Fruit fly (Drosophila melanogaster) whole organism, embryonic: ENCODE measurements around the gene Nprl3.
A peak's percentile ranks its signal among the peaks of the same experiment; 100 is the strongest.

Source experiments
- Bgb ChIP-seq: fragments of 200-800 bp; sonication (Bioruptor generic); IDR thresholded peaks from 2 replicates; pipeline ENCODE4 v1.3.6; 2022; ENCODE audit warnings: missing biosample characterization, missing genetic modification characterization; ENCODE audit not compliant: partially characterized antibody
- CG11456 ChIP-seq: fragments of 200-800 bp; sonication (Bioruptor generic); IDR thresholded peaks from 3 replicates; pipeline ENCODE4 v1.3.6; 2022; ENCODE audit warnings: missing biosample characterization, missing genetic modification characterization
- CG11695 ChIP-seq: fragments of 200-800 bp; sonication (Bioruptor generic); IDR thresholded peaks from 3 replicates; pipeline ENCODE4 v1.3.6; 2022; ENCODE audit warnings: missing biosample characterization, missing genetic modification characterization
- CG11696 ChIP-seq: fragments of 200-800 bp; sonication (Bioruptor generic); IDR thresholded peaks from 2 replicates; pipeline ENCODE4 v1.3.6; 2022; ENCODE audit warnings: missing biosample characterization, missing genetic modification characterization
- CG1603 ChIP-seq: fragments of 200-800 bp; sonication (Bioruptor generic); optimal IDR thresholded peaks from 2 replicates; lab custom pipeline; 2019; ENCODE audit warnings: missing biosample characterization, mild to moderate bottlenecking, missing genetic modification characterization, moderate library complexity
- CG1647 ChIP-seq: fragments of 200-800 bp; sonication (Bioruptor generic); optimal IDR thresholded peaks from 3 replicates; lab custom pipeline; 2016; ENCODE audit warnings: missing biosample characterization, missing genetic modification characterization
- CG16863 ChIP-seq: fragments of 200-800 bp; sonication (Bioruptor generic); optimal IDR thresholded peaks from 3 replicates; lab custom pipeline; 2016; ENCODE audit warnings: missing biosample characterization, missing genetic modification characterization
- CG17385 ChIP-seq: fragments of 200-800 bp; sonication (Bioruptor generic); optimal IDR thresholded peaks from 3 replicates; lab custom pipeline; 2018; ENCODE audit warnings: missing biosample characterization, mild to moderate bottlenecking, missing genetic modification characterization
- CG2202 ChIP-seq: fragments of 200-800 bp; sonication (Bioruptor generic); optimal IDR thresholded peaks from 2 replicates; lab custom pipeline; 2018; ENCODE audit warnings: missing biosample characterization, mild to moderate bottlenecking, missing genetic modification characterization
- CG31224 ChIP-seq: fragments of 200-800 bp; sonication (Bioruptor generic); IDR thresholded peaks from 2 replicates; pipeline ENCODE4 v1.3.6; 2022; ENCODE audit warnings: missing biosample characterization, missing genetic modification characterization
- CG33213 ChIP-seq: fragments of 200-800 bp; sonication (Bioruptor generic); optimal IDR thresholded peaks from 3 replicates; lab custom pipeline; 2016; ENCODE audit warnings: missing biosample characterization, missing genetic modification characterization
- CG4282 ChIP-seq: fragments of 200-800 bp; sonication (Bioruptor generic); optimal IDR thresholded peaks from 2 replicates; lab custom pipeline; 2016; ENCODE audit warnings: missing biosample characterization, missing genetic modification characterization
- CG6654 ChIP-seq: fragments of 200-800 bp; sonication (Bioruptor generic); optimal IDR thresholded peaks from 2 replicates; lab custom pipeline; 2017; ENCODE audit warnings: missing biosample characterization, mild to moderate bottlenecking, missing genetic modification characterization
- CG7786 ChIP-seq: fragments of 200-800 bp; sonication (Bioruptor generic); optimal IDR thresholded peaks from 2 replicates; lab custom pipeline; 2016; ENCODE audit warnings: missing biosample characterization, missing genetic modification characterization
- CG8924 ChIP-seq: fragments of 200-800 bp; optimal IDR thresholded peaks from 3 replicates; lab custom pipeline; 2019; ENCODE audit warnings: missing biosample characterization, mild to moderate bottlenecking, missing genetic modification characterization, moderate library complexity
- CG9797 ChIP-seq: fragments of 200-800 bp; sonication (Bioruptor generic); optimal IDR thresholded peaks from 3 replicates; lab custom pipeline; 2018; ENCODE audit warnings: missing biosample characterization, mild to moderate bottlenecking, missing genetic modification characterization
- CG9876 ChIP-seq: fragments of 200-800 bp; sonication (Bioruptor generic); optimal IDR thresholded peaks from 2 replicates; lab custom pipeline; 2016; ENCODE audit warnings: missing biosample characterization, missing genetic modification characterization
- CHES-1-like ChIP-seq: fragments of 200-800 bp; sonication (Bioruptor generic); optimal IDR thresholded peaks from 2 replicates; lab custom pipeline; 2016; ENCODE audit warnings: missing biosample characterization, missing genetic modification characterization
- D ChIP-seq, 2 experiments: fragments of 200-800 bp in 1 of 2; fragments of >200 bp in 1 of 2; sonication (Bioruptor generic) in 1 of 2; optimal IDR thresholded peaks; 2 replicates in 1 of 2; 3 replicates in 1 of 2; lab custom pipeline; 2017; ENCODE audit warnings: mild to moderate bottlenecking in 1 of 2, missing biosample characterization in 1 of 2, missing genetic modification characterization in 1 of 2, missing genetic modification reagents in 1 of 2
- Fer2 ChIP-seq: fragments of 200-800 bp; sonication (Bioruptor generic); optimal IDR thresholded peaks from 2 replicates; lab custom pipeline; 2018; ENCODE audit warnings: missing biosample characterization, mild to moderate bottlenecking, missing genetic modification characterization, moderate library complexity
- H15 ChIP-seq: fragments of 200-800 bp; sonication (Bioruptor generic); IDR thresholded peaks from 3 replicates; pipeline ENCODE4 v1.3.6; 2022; ENCODE audit warnings: missing biosample characterization, missing genetic modification characterization
- HHEX ChIP-seq: fragments of 200-800 bp; sonication (Bioruptor generic); optimal IDR thresholded peaks from 3 replicates; lab custom pipeline; 2017; ENCODE audit warnings: missing biosample characterization, mild to moderate bottlenecking, missing genetic modification characterization, missing genetic modification reagents
- Hr3 ChIP-seq: fragments of 200-800 bp; sonication (Bioruptor generic); optimal IDR thresholded peaks from 3 replicates; lab custom pipeline; 2016; ENCODE audit warnings: missing biosample characterization, missing genetic modification characterization
- Hsf ChIP-seq: fragments of 200-800 bp; sonication (Bioruptor generic); optimal IDR thresholded peaks from 3 replicates; lab custom pipeline; 2016; ENCODE audit warnings: missing biosample characterization, missing genetic modification characterization
- Lhr ChIP-seq: fragments of 200-800 bp; sonication (Bioruptor generic); optimal IDR thresholded peaks from 3 replicates; lab custom pipeline; 2017; ENCODE audit warnings: mild to moderate bottlenecking, missing biosample characterization, missing genetic modification reagents, missing genetic modification characterization
- MBD-R2 ChIP-seq: fragments of 200-800 bp; sonication (Bioruptor generic); IDR thresholded peaks from 2 replicates; pipeline ENCODE4 v1.3.6; 2022; ENCODE audit warnings: missing biosample characterization, missing genetic modification characterization
- Pdp1 ChIP-seq, 2 experiments: fragments of 200-800 bp; sonication (Bioruptor generic); optimal IDR thresholded peaks; 3 replicates each; lab custom pipeline; 2016; ENCODE audit warnings: missing biosample characterization in 2 of 2, missing genetic modification characterization in 2 of 2, mild to moderate bottlenecking in 1 of 2, moderate library complexity in 1 of 2
- Sry-β ChIP-seq: fragments of 200-800 bp; sonication (Bioruptor generic); optimal IDR thresholded peaks from 2 replicates; lab custom pipeline; 2018; ENCODE audit warnings: missing biosample characterization, mild to moderate bottlenecking, missing genetic modification characterization, moderate library complexity
- YL-1 ChIP-seq: fragments of 200-800 bp; sonication (Bioruptor generic); optimal IDR thresholded peaks from 3 replicates; lab custom pipeline; 2017; ENCODE audit warnings: missing biosample characterization, mild to moderate bottlenecking, missing genetic modification characterization
- bbx ChIP-seq: fragments of 200-800 bp; sonication (Bioruptor generic); IDR thresholded peaks from 2 replicates; pipeline ENCODE4 v1.3.6; 2022; ENCODE audit warnings: missing biosample characterization, missing genetic modification characterization; ENCODE audit not compliant: partially characterized antibody
- chn ChIP-seq: fragments of 200-800 bp; sonication (Bioruptor generic); optimal IDR thresholded peaks from 2 replicates; lab custom pipeline; 2016; ENCODE audit warnings: missing biosample characterization, missing genetic modification characterization
- crp ChIP-seq, 2 experiments: fragments of 200-800 bp; sonication (Bioruptor generic); optimal IDR thresholded peaks; 2 replicates in 1 of 2; 3 replicates in 1 of 2; lab custom pipeline; 2017; ENCODE audit warnings: missing biosample characterization in 2 of 2, missing genetic modification characterization in 2 of 2, mild to moderate bottlenecking in 1 of 2, moderate library complexity in 1 of 2
- dati ChIP-seq: fragments of 200-800 bp; sonication (Bioruptor generic); IDR thresholded peaks from 2 replicates; pipeline ENCODE4 v1.3.6; 2022; ENCODE audit warnings: missing biosample characterization, missing genetic modification characterization
- ftz-f1 ChIP-seq: fragments of 200-800 bp; sonication (Bioruptor generic); optimal IDR thresholded peaks from 2 replicates; lab custom pipeline; 2016; ENCODE audit warnings: missing biosample characterization, missing genetic modification characterization
- fu2 ChIP-seq: fragments of 200-800 bp; sonication (Bioruptor generic); optimal IDR thresholded peaks from 2 replicates; lab custom pipeline; 2016; ENCODE audit warnings: missing biosample characterization, missing genetic modification characterization
- gsb ChIP-seq: fragments of 200-800 bp; sonication (Bioruptor generic); IDR thresholded peaks from 2 replicates; pipeline ENCODE4 v1.3.6; 2022; ENCODE audit warnings: missing biosample characterization, missing genetic modification characterization
- insv ChIP-seq, 2 experiments: fragments of 200-800 bp; sonication (Bioruptor generic); optimal IDR thresholded peaks; 3 replicates each; lab custom pipeline; 2016 to 2018; ENCODE audit warnings: missing biosample characterization in 2 of 2, missing genetic modification characterization in 2 of 2
- kah ChIP-seq: fragments of 200-800 bp; sonication (Bioruptor generic); optimal IDR thresholded peaks from 2 replicates; lab custom pipeline; 2018; ENCODE audit warnings: missing biosample characterization, mild to moderate bottlenecking, missing genetic modification characterization
- lmd ChIP-seq: fragments of 200-800 bp; sonication (Bioruptor generic); IDR thresholded peaks from 2 replicates; pipeline ENCODE4 v1.3.6; 2022; ENCODE audit warnings: missing biosample characterization, missing genetic modification characterization
- maf-S ChIP-seq: fragments of 200-800 bp; sonication (Bioruptor generic); optimal IDR thresholded peaks from 2 replicates; lab custom pipeline; 2016; ENCODE audit warnings: missing biosample characterization, missing genetic modification characterization
- mirr ChIP-seq: fragments of 200-800 bp; sonication (Bioruptor generic); optimal IDR thresholded peaks from 3 replicates; lab custom pipeline; 2018; ENCODE audit warnings: missing biosample characterization, mild to moderate bottlenecking, missing genetic modification characterization
- pita ChIP-seq: fragments of 200-800 bp; sonication (Bioruptor generic); optimal IDR thresholded peaks from 2 replicates; lab custom pipeline; 2017; ENCODE audit warnings: missing biosample characterization, mild to moderate bottlenecking, missing genetic modification characterization
- prd ChIP-seq, 3 experiments: fragments of >200 bp in 2 of 3; fragments of 200-800 bp in 1 of 3; sonication (Bioruptor generic) in 1 of 3; optimal IDR thresholded peaks in 2 of 3; IDR thresholded peaks in 1 of 3; 2 replicates in 2 of 3; 3 replicates in 1 of 3; pipeline versions ENCODE4 v1.3.6 to Lab custom; 2017 to 2022; ENCODE audit warnings: missing biosample characterization in 1 of 3, missing genetic modification characterization in 1 of 3
- pzg ChIP-seq: fragments of 200-800 bp; sonication (Bioruptor generic); optimal IDR thresholded peaks from 3 replicates; lab custom pipeline; 2018; ENCODE audit warnings: missing biosample characterization, mild to moderate bottlenecking, missing genetic modification characterization, moderate library complexity
- sisA ChIP-seq: fragments of 200-800 bp; sonication (Bioruptor generic); IDR thresholded peaks from 2 replicates; pipeline ENCODE4 v1.3.6; 2022; ENCODE audit warnings: missing biosample characterization, missing genetic modification characterization
- slp2 ChIP-seq: fragments of 200-800 bp; sonication (Bioruptor generic); optimal IDR thresholded peaks from 2 replicates; lab custom pipeline; 2016; ENCODE audit warnings: missing biosample characterization, missing genetic modification characterization
- vvl ChIP-seq: fragments of 200-800 bp; sonication (Bioruptor generic); IDR thresholded peaks from 2 replicates; pipeline ENCODE4 v1.3.6; 2022; ENCODE audit warnings: missing biosample characterization, missing genetic modification characterization
- wdn ChIP-seq: fragments of 200-800 bp; sonication (Bioruptor generic); IDR thresholded peaks from 2 replicates; pipeline ENCODE4 v1.3.6; 2022; ENCODE audit warnings: missing biosample characterization, missing genetic modification characterization
- zfh1 ChIP-seq: fragments of 200-800 bp; sonication (Bioruptor generic); IDR thresholded peaks from 3 replicates; pipeline ENCODE4 v1.3.6; 2022; ENCODE audit warnings: missing biosample characterization, missing genetic modification characterization

The Nprl3 gene

dm6 chr3L:14004963-14005458 lies 3.3 kb upstream of the Nprl3 start (continued):
- TF ChIP-seq mirr (GFP tag; lab: Kevin White, UChicago) (peak; percentile 88), vvl (peak; percentile 97), CG7786 (GFP tag; lab: Kevin White, UChicago) (peak; percentile 97), CG33213 (peak; percentile 94), sisA (GFP tag; lab: Robert Waterston, UW) (peak; percentile 98), CG11456 (GFP tag; lab: Robert Waterston, UW) (peak; percentile 88), pita (GFP tag; lab: Kevin White, UChicago) (no peak), CG9797 (GFP tag; lab: Kevin White, UChicago) (peak; percentile 37), fu2 (peak; percentile 93), maf-S (GFP tag; lab: Kevin White, UChicago) (peak; percentile 92), zfh1 (peak; percentile 94), crp (GFP tag; optimal IDR thresholded peaks at IDR 0.05; lab: Kevin White, UChicago) (peak in 1 of 2 experiments; percentile 63), CG2202 (tag; lab: Kevin White, UChicago) (peak; percentile 79), slp2 (peak; percentile 96), CG4282 (GFP tag; lab: Kevin White, UChicago) (peak; percentile 94), Sry-β (GFP tag; lab: Kevin White, UChicago) (peak; percentile 21), CHES-1-like (GFP tag; lab: Kevin White, UChicago) (peak; percentile 97), gsb (peak; percentile 83), Pdp1 (GFP tag; optimal IDR thresholded peaks at IDR 0.05; lab: Kevin White, UChicago) (peak; percentile 95 to 96), lmd (GFP tag; lab: Robert Waterston, UW) (peak; percentile 89), CG11695 (GFP tag; lab: Robert Waterston, UW) (peak; percentile 77), Lhr (GFP tag; lab: Kevin White, UChicago) (no peak), pzg (GFP tag; lab: Kevin White, UChicago) (peak; percentile 7), D (optimal IDR thresholded peaks at IDR 0.05; lab: Kevin White, UChicago) (no peak), D (GFP tag; optimal IDR thresholded peaks at IDR 0.05; lab: Kevin White, UChicago) (peak; percentile 94), HHEX (GFP tag; lab: Kevin White, UChicago) (peak; percentile 93), CG11696 (peak; percentile 85), prd (optimal IDR thresholded peaks at IDR 0.05; lab: Kevin White, UChicago) (no peak), prd (GFP tag; IDR thresholded peaks at IDR 0.05; lab: Robert Waterston, UW) (peak; percentile 93), CG9876 (GFP tag; lab: Kevin White, UChicago) (peak; percentile 87), Bgb (peak; percentile 55; the same call in 1 of the 2 replicates), CG16863 (GFP tag; lab: Kevin White, UChicago) (peak; percentile 97), chn (peak; percentile 95), dati (GFP tag; lab: Robert Waterston, UW) (peak; percentile 88), CG1603 (tag; lab: Kevin White, UChicago) (peak; percentile 96), CG8924 (tag; lab: Kevin White, UChicago) (peak; percentile 94), CG1647 (peak; percentile 96), YL-1 (peak; percentile 74), MBD-R2 (GFP tag; lab: Robert Waterston, UW) (peak; percentile 85), H15 (GFP tag; lab: Robert Waterston, UW) (peak; percentile 96), Hsf (GFP tag; lab: Kevin White, UChicago) (peak; percentile 96), CG17385 (GFP tag; lab: Kevin White, UChicago) (peak; percentile 91), Fer2 (tag; lab: Kevin White, UChicago) (peak; percentile 82), insv (GFP tag; optimal IDR thresholded peaks at IDR 0.05; lab: Kevin White, UChicago) (peak; percentile 6 to 59), kah (GFP tag; lab: Kevin White, UChicago) (peak; percentile 89), ftz-f1 (GFP tag; lab: Kevin White, UChicago) (peak; percentile 91), Hr3 (peak; percentile 93), CG6654 (GFP tag; lab: Kevin White, UChicago) (peak; percentile 83), bbx (GFP tag; lab: Robert Waterston, UW) (peak; percentile 35; the same call in 1 of the 2 replicates), CG31224 (GFP tag; lab: Robert Waterston, UW) (peak; percentile 76), wdn (GFP tag; lab: Robert Waterston, UW) (peak; percentile 87)
